Worm (Caenorhabditis elegans): ENCODE results near the gene M162.15.

Gene M162.15

ce11 chrV:19777227-19777626, 5.7 kb upstream of the M162.15 start, which contains the start of gene fbxa-118:
Gene fbxa-118 (minus strand): TSS chrV:19777327.
- TF ChIP-seq ztf-1 (GFP tag; conservative IDR thresholded peaks at IDR 0.05): no peak
- no peak for TF ChIP-seq C34F6.9 (tag; optimal IDR thresholded peaks at IDR 0.05)
- TF ChIP-seq unc-55 (GFP tag; optimal IDR thresholded peaks at IDR 0.05): no peak
- TF ChIP-seq nhr-12 (tag; optimal IDR thresholded peaks at IDR 0.05): no peak
- no peak for TF ChIP-seq ZK546.5 (tag; optimal IDR thresholded peaks at IDR 0.05)
- no peak for TF ChIP-seq zag-1 (tag; optimal IDR thresholded peaks at IDR 0.05)
- no peak for TF ChIP-seq elt-3 (tag; optimal IDR thresholded peaks at IDR 0.05)
- no peak for TF ChIP-seq nhr-6 (tag; optimal IDR thresholded peaks at IDR 0.05)
- no peak for TF ChIP-seq alr-1 (tag; optimal IDR thresholded peaks at IDR 0.05)
- TF ChIP-seq mab-5 (tag; optimal IDR thresholded peaks at IDR 0.05): no peak
- no peak for TF ChIP-seq nhr-23 (tag; optimal IDR thresholded peaks at IDR 0.05)
- TF ChIP-seq nhr-129 (tag; optimal IDR thresholded peaks at IDR 0.05): no peak
- TF ChIP-seq nhr-25 (tag; optimal IDR thresholded peaks at IDR 0.05): no peak
- TF ChIP-seq nhr-237 (tag; optimal IDR thresholded peaks at IDR 0.05): no peak
- no peak for TF ChIP-seq blmp-1 (tag; optimal IDR thresholded peaks at IDR 0.05; ENCODE audit: insufficient read depth)

ce11 chrV:19767719-19768118, 3.8 kb downstream of the M162.15 start:
- TF ChIP-seq dmd-4 (tag; optimal IDR thresholded peaks at IDR 0.05): no peak
- TF ChIP-seq mdl-1 (tag; optimal IDR thresholded peaks at IDR 0.05): no peak
- no peak for TF ChIP-seq sem-4 (tag; optimal IDR thresholded peaks at IDR 0.05)
- no peak for TF ChIP-seq gmeb-1 (tag; optimal IDR thresholded peaks at IDR 0.05)
- no peak for TF ChIP-seq F13H6.1 (tag; optimal IDR thresholded peaks at IDR 0.05)
- no peak for TF ChIP-seq sma-3 (GFP tag; optimal IDR thresholded peaks at IDR 0.05)
- TF ChIP-seq unc-39 (tag; optimal IDR thresholded peaks at IDR 0.05): no peak
- TF ChIP-seq Y55F3AM.14 (GFP tag; optimal IDR thresholded peaks at IDR 0.05): no peak
- TF ChIP-seq nhr-77 (tag; optimal IDR thresholded peaks at IDR 0.05): no peak
- no peak for TF ChIP-seq lin-13 (GFP tag; optimal IDR thresholded peaks at IDR 0.05)
- no peak for TF ChIP-seq mab-5 (tag; optimal IDR thresholded peaks at IDR 0.05)
- no peak for TF ChIP-seq fos-1 (tag; optimal IDR thresholded peaks at IDR 0.05)
- no peak for TF ChIP-seq snpc-4 (tag; optimal IDR thresholded peaks at IDR 0.05)
- no peak for TF ChIP-seq nhr-237 (tag; optimal IDR thresholded peaks at IDR 0.05)

ce11 chrV:19760751-19761150, 10.8 kb downstream of the M162.15 start, which contains the start of gene M162.5:
Gene M162.5 (plus strand): TSS chrV:19761051.
- TF ChIP-seq R02D3.7 (tag; optimal IDR thresholded peaks at IDR 0.05): no peak
- TF ChIP-seq unc-62 (GFP tag; optimal IDR thresholded peaks at IDR 0.05): no peak
- no peak for TF ChIP-seq lin-39 (tag; optimal IDR thresholded peaks at IDR 0.05)
- no peak for TF ChIP-seq Y55F3AM.14 (GFP tag; optimal IDR thresholded peaks at IDR 0.05)
- TF ChIP-seq blmp-1 (tag; optimal IDR thresholded peaks at IDR 0.05; ENCODE audit: insufficient read depth): no peak
- no peak for TF ChIP-seq snpc-4 (tag; optimal IDR thresholded peaks at IDR 0.05)
- no peak for TF ChIP-seq nhr-11 (tag; optimal IDR thresholded peaks at IDR 0.05)
- no peak for TF ChIP-seq ztf-1 (GFP tag; conservative IDR thresholded peaks at IDR 0.05)
- no peak for TF ChIP-seq unc-39 (tag; optimal IDR thresholded peaks at IDR 0.05)
- TF ChIP-seq lin-13 (GFP tag; optimal IDR thresholded peaks at IDR 0.05): no peak
- TF ChIP-seq mab-5 (tag; optimal IDR thresholded peaks at IDR 0.05): no peak
- TF ChIP-seq unc-55 (GFP tag; optimal IDR thresholded peaks at IDR 0.05): no peak
- no peak for TF ChIP-seq nhr-77 (tag; optimal IDR thresholded peaks at IDR 0.05)
- TF ChIP-seq elt-1 (tag; optimal IDR thresholded peaks at IDR 0.05): no peak
- TF ChIP-seq sem-4 (tag; optimal IDR thresholded peaks at IDR 0.05): no peak
- TF ChIP-seq mbf-1 (tag; optimal IDR thresholded peaks at IDR 0.05): no peak
- TF ChIP-seq sma-3 (GFP tag; optimal IDR thresholded peaks at IDR 0.05): no peak
- TF ChIP-seq sma-9 (GFP tag; optimal IDR thresholded peaks at IDR 0.05): no peak
- TF ChIP-seq sma-9 (tag; optimal IDR thresholded peaks at IDR 0.05): no peak
- no peak for TF ChIP-seq zag-1 (tag; optimal IDR thresholded peaks at IDR 0.05)
- TF ChIP-seq crh-2 (tag; optimal IDR thresholded peaks at IDR 0.05): no peak

ce11 chrV:19759282-19759681, 12.3 kb downstream of the M162.15 start:
- no peak for TF ChIP-seq sma-3 (GFP tag; optimal IDR thresholded peaks at IDR 0.05)
- no peak for TF ChIP-seq Y55F3AM.14 (GFP tag; optimal IDR thresholded peaks at IDR 0.05)
- TF ChIP-seq unc-39 (tag; optimal IDR thresholded peaks at IDR 0.05): no peak
- no peak for TF ChIP-seq lin-39 (tag; optimal IDR thresholded peaks at IDR 0.05)
- TF ChIP-seq lsy-2 (tag; optimal IDR thresholded peaks at IDR 0.05): no peak
- TF ChIP-seq aly-2 (tag; optimal IDR thresholded peaks at IDR 0.05): no peak
- no peak for TF ChIP-seq elt-1 (tag; optimal IDR thresholded peaks at IDR 0.05)
- no peak for TF ChIP-seq mbf-1 (tag; optimal IDR thresholded peaks at IDR 0.05)
- TF ChIP-seq egl-27 (tag; optimal IDR thresholded peaks at IDR 0.05): no peak
- no peak for TF ChIP-seq elt-3 (tag; optimal IDR thresholded peaks at IDR 0.05)
- TF ChIP-seq skn-1 (tag; optimal IDR thresholded peaks at IDR 0.05): no peak
- TF ChIP-seq F13H6.1 (tag; optimal IDR thresholded peaks at IDR 0.05): no peak
- TF ChIP-seq snpc-4 (tag; optimal IDR thresholded peaks at IDR 0.05): no peak
- TF ChIP-seq nhr-237 (tag; optimal IDR thresholded peaks at IDR 0.05): no peak
- no peak for TF ChIP-seq alr-1 (tag; optimal IDR thresholded peaks at IDR 0.05)

Data from whole organism, L2 larva.